Fruit fly (Drosophila melanogaster): ENCODE results near the gene msl-2.

DNA sequence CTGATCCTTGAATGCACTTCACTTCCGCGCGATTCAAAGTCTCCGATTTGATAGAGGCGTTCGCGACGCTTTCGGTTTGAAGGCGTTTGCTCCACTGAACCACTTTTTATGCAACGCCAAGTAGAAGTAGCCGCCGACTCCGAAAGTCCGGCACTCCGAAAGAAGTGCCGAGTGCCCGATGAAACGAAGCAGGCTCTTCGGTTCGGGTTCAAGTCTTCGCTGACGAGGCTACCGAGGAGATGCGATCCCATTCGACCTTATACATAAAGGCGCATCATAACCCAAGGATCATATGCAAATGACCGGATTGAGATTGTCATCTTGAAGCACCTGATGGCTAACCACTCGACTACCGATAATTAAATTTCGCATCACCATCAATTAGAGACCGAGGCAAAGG is 25.1 kb upstream of the msl-2 start, which contains the start of gene CG15414:
- TF ChIP-seq Crg-1 (GFP tag; optimal IDR thresholded peaks at IDR 0.05): no peak
- TF ChIP-seq kay (GFP tag; ENCODE audit: borderline replicate concordance): no peak
- TF ChIP-seq CG12768 (GFP tag; optimal IDR thresholded peaks at IDR 0.05): no peak
- TF ChIP-seq cic (GFP tag; optimal IDR thresholded peaks at IDR 0.05): no peak
- TF ChIP-seq Mnt (GFP tag; optimal IDR thresholded peaks at IDR 0.05): no peak
- no peak for TF ChIP-seq Hr96 (GFP tag; optimal IDR thresholded peaks at IDR 0.05)
- no peak for TF ChIP-seq CG14711 (tag; optimal IDR thresholded peaks at IDR 0.05)
- TF ChIP-seq tj (GFP tag; optimal IDR thresholded peaks at IDR 0.05): no peak
- TF ChIP-seq CG7101 (tag; optimal IDR thresholded peaks at IDR 0.05): no peak
- TF ChIP-seq CG5204 (GFP tag; optimal IDR thresholded peaks at IDR 0.05): no peak
- no peak for TF ChIP-seq cnc (optimal IDR thresholded peaks at IDR 0.05)
- TF ChIP-seq Clk (GFP tag; optimal IDR thresholded peaks at IDR 0.05): no peak
- no peak for TF ChIP-seq CG11617 (GFP tag; optimal IDR thresholded peaks at IDR 0.05)

Measured in whole organism, adult.